Worm (Caenorhabditis elegans) whole organism, young adult: Measurements from ENCODE around the gene T26C5.3.

ENCODE experiments used
- B0336.3 ChIP-seq: fragments of 200-800 bp; sonication (Bioruptor generic); IDR thresholded peaks from 2 replicates; pipeline ENCODE4 v1.3.6; 2022; ENCODE audit warnings: missing genetic modification characterization, missing compliant biosample characterization
- C17E4.6 ChIP-seq: fragments of 200-800 bp; sonication (Bioruptor generic); IDR thresholded peaks from 2 replicates; pipeline ENCODE4 v1.3.6; 2022; ENCODE audit warnings: missing genetic modification reagents, missing genetic modification characterization, missing compliant biosample characterization
- D2030.7 ChIP-seq: fragments of 200-800 bp; sonication (Bioruptor generic); IDR thresholded peaks from 2 replicates; pipeline ENCODE4 v1.3.6; 2022; ENCODE audit warnings: missing genetic modification reagents, missing genetic modification characterization, missing compliant biosample characterization
- F39B2.1 ChIP-seq: fragments of 200-800 bp; sonication (Bioruptor generic); IDR thresholded peaks from 2 replicates; pipeline ENCODE4 v1.3.6; 2022; ENCODE audit warnings: missing genetic modification reagents, missing genetic modification characterization, missing compliant biosample characterization
- F49E8.2 ChIP-seq: sonication (generic microtip); optimal IDR thresholded peaks from 3 replicates; lab custom pipeline; 2017; ENCODE audit warnings: missing genetic modification characterization, mild to moderate bottlenecking, missing compliant biosample characterization, antibody characterized with exemption, moderate library complexity; ENCODE audit not compliant: insufficient read depth
- F52B5.7 ChIP-seq: sonication (generic microtip); optimal IDR thresholded peaks from 2 replicates; lab custom pipeline; 2016; ENCODE audit warnings: mild to moderate bottlenecking, missing genetic modification characterization, missing compliant biosample characterization
- K11D2.4 ChIP-seq: fragments of 200-800 bp; sonication (Bioruptor generic); IDR thresholded peaks from 2 replicates; pipeline ENCODE4 v1.3.6; 2022; ENCODE audit warnings: missing genetic modification reagents, missing genetic modification characterization, missing compliant biosample characterization
- K12H6.12 ChIP-seq: fragments of 200-800 bp; sonication (Bioruptor generic); optimal IDR thresholded peaks from 2 replicates; lab custom pipeline; 2018; ENCODE audit warnings: mild to moderate bottlenecking, missing genetic modification characterization, missing compliant biosample characterization
- Y53G8AR.9 ChIP-seq: fragments of 200-800 bp; sonication (Bioruptor generic); conservative IDR thresholded peaks from 2 replicates; pipeline ENCODE4 v1.3.6; 2022; ENCODE audit warnings: missing genetic modification reagents, missing genetic modification characterization, missing compliant biosample characterization
- ZK185.1 ChIP-seq: sonication (generic microtip); optimal IDR thresholded peaks from 2 replicates; lab custom pipeline; 2016; ENCODE audit warnings: mild to moderate bottlenecking, missing genetic modification characterization, missing compliant biosample characterization; ENCODE audit not compliant: poor library complexity, severe bottlenecking
- akir-1 ChIP-seq: fragments of 200-800 bp; sonication (Bioruptor generic); optimal IDR thresholded peaks from 2 replicates; lab custom pipeline; 2018; ENCODE audit warnings: mild to moderate bottlenecking, missing genetic modification characterization, moderate library complexity, missing compliant biosample characterization
- attf-3 ChIP-seq: fragments of 200-800 bp; sonication (Bioruptor generic); conservative IDR thresholded peaks from 2 replicates; pipeline ENCODE4 v1.3.6; 2022; ENCODE audit warnings: missing genetic modification reagents, missing genetic modification characterization, missing compliant biosample characterization
- attf-5 ChIP-seq: fragments of 200-800 bp; sonication (Bioruptor generic); optimal IDR thresholded peaks from 2 replicates; lab custom pipeline; 2018; ENCODE audit warnings: mild to moderate bottlenecking, missing genetic modification characterization, missing compliant biosample characterization
- bed-2 ChIP-seq: fragments of 200-800 bp; sonication (Bioruptor generic); IDR thresholded peaks from 2 replicates; pipeline ENCODE4 v1.3.6; 2022; ENCODE audit warnings: missing genetic modification reagents, missing genetic modification characterization, missing compliant biosample characterization
- cebp-1 ChIP-seq, 2 experiments: fragments of 200-800 bp in 1 of 2; sonication (Bioruptor generic) in 1 of 2; sonication (generic microtip) in 1 of 2; IDR thresholded peaks in 1 of 2; optimal IDR thresholded peaks in 1 of 2; 2 replicates each; pipeline versions ENCODE4 v1.3.6 to Lab custom; 2017 to 2022; ENCODE audit warnings: missing compliant biosample characterization in 2 of 2, missing genetic modification characterization in 2 of 2, mild to moderate bottlenecking in 1 of 2, missing genetic modification reagents in 1 of 2, moderate library complexity in 1 of 2
- ceh-27 ChIP-seq: fragments of 200-800 bp; sonication (Bioruptor generic); optimal IDR thresholded peaks from 2 replicates; lab custom pipeline; 2018; ENCODE audit warnings: mild to moderate bottlenecking, missing genetic modification characterization, moderate library complexity, missing compliant biosample characterization
- ceh-40 ChIP-seq: fragments of 200-800 bp; sonication (Bioruptor generic); IDR thresholded peaks from 2 replicates; pipeline ENCODE4 v1.3.6; 2022; ENCODE audit warnings: missing genetic modification characterization, missing compliant biosample characterization
- ceh-91 ChIP-seq: fragments of 200-800 bp; sonication (Bioruptor generic); IDR thresholded peaks from 2 replicates; pipeline ENCODE4 v1.3.6; 2022; ENCODE audit warnings: missing genetic modification reagents, missing genetic modification characterization, missing compliant biosample characterization
- chd-7 ChIP-seq: sonication (generic microtip); optimal IDR thresholded peaks from 2 replicates; lab custom pipeline; 2016; ENCODE audit warnings: mild to moderate bottlenecking, missing genetic modification characterization, moderate library complexity, missing compliant biosample characterization
- die-1 ChIP-seq: sonication (generic microtip); optimal IDR thresholded peaks from 2 replicates; lab custom pipeline; 2016; ENCODE audit warnings: missing genotype, mild to moderate bottlenecking, missing genetic modification characterization, missing compliant biosample characterization
- dox-1 ChIP-seq: fragments of 200-800 bp; sonication (Bioruptor generic); IDR thresholded peaks from 2 replicates; pipeline ENCODE4 v1.3.6; 2022; ENCODE audit warnings: missing genetic modification reagents, missing genetic modification characterization, missing compliant biosample characterization
- dpl-1 ChIP-seq: fragments of 150-350 bp; optimal IDR thresholded peaks from 2 replicates; lab custom pipeline; 2014; ENCODE audit warnings: missing biosample characterization, missing genetic modification reagents, missing genetic modification characterization
- efl-1 ChIP-seq: fragments of 150-350 bp; optimal IDR thresholded peaks from 2 replicates; lab custom pipeline; 2014; ENCODE audit warnings: missing biosample characterization, missing genetic modification reagents, missing genetic modification characterization
- egrh-3 ChIP-seq: fragments of 200-800 bp; sonication (Bioruptor generic); IDR thresholded peaks from 2 replicates; pipeline ENCODE4 v1.3.6; 2022; ENCODE audit warnings: missing genetic modification reagents, missing genetic modification characterization, missing compliant biosample characterization
- ekl-4 ChIP-seq: fragments of 200-800 bp; sonication (Bioruptor generic); IDR thresholded peaks from 2 replicates; pipeline ENCODE4 v1.3.6; 2022; ENCODE audit warnings: missing genetic modification reagents, missing genetic modification characterization, missing compliant biosample characterization
- ets-4 ChIP-seq: fragments of 200-800 bp; sonication (Bioruptor generic); optimal IDR thresholded peaks from 2 replicates; lab custom pipeline; 2018; ENCODE audit warnings: mild to moderate bottlenecking, missing genetic modification characterization, missing compliant biosample characterization
- hlh-26 ChIP-seq: fragments of 200-800 bp; sonication (Bioruptor generic); conservative IDR thresholded peaks from 2 replicates; pipeline ENCODE4 v1.3.6; 2022; ENCODE audit warnings: missing genetic modification reagents, missing genetic modification characterization, missing compliant biosample characterization
- hsf-1 ChIP-seq: fragments of 200-800 bp; sonication (Bioruptor generic); IDR thresholded peaks from 2 replicates; pipeline ENCODE4 v1.3.6; 2022; ENCODE audit warnings: missing genetic modification reagents, missing genetic modification characterization, missing compliant biosample characterization
- let-526 ChIP-seq: fragments of 200-800 bp; sonication (Bioruptor generic); IDR thresholded peaks from 2 replicates; pipeline ENCODE4 v1.3.6; 2022; ENCODE audit warnings: missing genetic modification reagents, missing genetic modification characterization, missing compliant biosample characterization
- lin-26 ChIP-seq: fragments of 200-800 bp; sonication (Bioruptor generic); IDR thresholded peaks from 2 replicates; pipeline ENCODE4 v1.3.6; 2022; ENCODE audit warnings: missing genetic modification reagents, missing genetic modification characterization, missing compliant biosample characterization
- madf-3 ChIP-seq: fragments of 200-800 bp; sonication (Bioruptor generic); IDR thresholded peaks from 2 replicates; pipeline ENCODE4 v1.3.6; 2022; ENCODE audit warnings: missing genetic modification reagents, missing genetic modification characterization, missing compliant biosample characterization
- madf-6 ChIP-seq: fragments of 200-800 bp; sonication (Bioruptor generic); IDR thresholded peaks from 2 replicates; pipeline ENCODE4 v1.3.6; 2022; ENCODE audit warnings: missing genetic modification reagents, missing genetic modification characterization, missing compliant biosample characterization
- mcd-1 ChIP-seq: fragments of 200-800 bp; sonication (Bioruptor generic); IDR thresholded peaks from 2 replicates; pipeline ENCODE4 v1.3.6; 2022; ENCODE audit warnings: missing genetic modification reagents, missing genetic modification characterization, missing compliant biosample characterization
- mel-28 ChIP-seq: sonication (generic microtip); optimal IDR thresholded peaks from 2 replicates; lab custom pipeline; 2016; ENCODE audit warnings: borderline replicate concordance, mild to moderate bottlenecking, missing genetic modification characterization, missing compliant biosample characterization
- nfya-1 ChIP-seq: sonication (generic microtip); optimal IDR thresholded peaks from 2 replicates; lab custom pipeline; 2017; ENCODE audit warnings: antibody characterized with exemption, missing compliant biosample characterization, missing genetic modification characterization, borderline replicate concordance; ENCODE audit not compliant: insufficient read depth
- nfyb-1 ChIP-seq: fragments of 200-800 bp; sonication (Bioruptor generic); IDR thresholded peaks from 2 replicates; pipeline ENCODE4 v1.3.6; 2022; ENCODE audit warnings: missing genetic modification reagents, missing genetic modification characterization, missing compliant biosample characterization
- nhr-120 ChIP-seq: fragments of 200-800 bp; sonication (Bioruptor generic); IDR thresholded peaks from 2 replicates; pipeline ENCODE4 v1.3.6; 2022; ENCODE audit warnings: missing genetic modification characterization, missing compliant biosample characterization
- rcor-1 ChIP-seq: fragments of 200-800 bp; sonication (Bioruptor generic); IDR thresholded peaks from 2 replicates; pipeline ENCODE4 v1.3.6; 2022; ENCODE audit warnings: missing genetic modification reagents, missing genetic modification characterization, missing compliant biosample characterization
- snpc-1.1 ChIP-seq: sonication (generic microtip); optimal IDR thresholded peaks from 2 replicates; lab custom pipeline; 2017; ENCODE audit warnings: missing genetic modification characterization, mild to moderate bottlenecking, missing compliant biosample characterization, antibody characterized with exemption, moderate library complexity, missing genotype, missing genetic modification reagents; ENCODE audit not compliant: insufficient read depth
- snpc-3.4 ChIP-seq: sonication (generic microtip); optimal IDR thresholded peaks from 2 replicates; lab custom pipeline; 2017; ENCODE audit warnings: missing genetic modification characterization, mild to moderate bottlenecking, missing compliant biosample characterization, antibody characterized with exemption, moderate library complexity, missing genotype, missing genetic modification reagents
- ztf-25 ChIP-seq: fragments of 200-800 bp; sonication (Bioruptor generic); IDR thresholded peaks from 2 replicates; pipeline ENCODE4 v1.3.6; 2022; ENCODE audit warnings: missing genetic modification reagents, missing genetic modification characterization, missing compliant biosample characterization
- ztf-26 ChIP-seq: sonication (generic microtip); optimal IDR thresholded peaks from 2 replicates; lab custom pipeline; 2017; ENCODE audit warnings: missing genetic modification characterization, missing compliant biosample characterization

T26C5.3 gene

ce11 chrII:9266755-9267154, 30.4 kb downstream of the T26C5.3 start, which contains the start of gene C01G6.2 (continued):
- TF ChIP-seq die-1 (tag; lab: Kevin White, UChicago) (no peak), lin-26 (GFP tag; lab: Robert Waterston, UW) (no peak), F52B5.7 (tag; lab: Kevin White, UChicago) (no peak), Y53G8AR.9 (GFP tag; lab: Robert Waterston, UW) (no peak), ekl-4 (GFP tag; lab: Robert Waterston, UW) (no peak), F39B2.1 (no peak), attf-5 (GFP tag; lab: Kevin White, UChicago) (no peak)

- TF ChIP-seq B0336.3 (GFP tag; lab: Robert Waterston, UW) = no peak
- no peak for TF ChIP-seq mcd-1
- no peak for TF ChIP-seq chd-7 (tag; lab: Kevin White, UChicago)
- TF ChIP-seq attf-3 = no peak
- TF ChIP-seq ets-4 (GFP tag; lab: Kevin White, UChicago) = no peak
- TF ChIP-seq ztf-26 (tag; lab: Kevin White, UChicago) = no peak
- no peak for TF ChIP-seq dpl-1 (GFP tag; lab: Kevin White, UChicago)
- TF ChIP-seq mel-28 (tag; lab: Kevin White, UChicago) = no peak
- no peak for TF ChIP-seq ceh-40 (GFP tag; lab: Robert Waterston, UW)
- no peak for TF ChIP-seq rcor-1
- no peak for TF ChIP-seq F49E8.2 (tag; lab: Kevin White, UChicago)
- no peak for TF ChIP-seq dox-1 (GFP tag; lab: Robert Waterston, UW)
- no peak for TF ChIP-seq ceh-91 (GFP tag; lab: Robert Waterston, UW)
- no peak for TF ChIP-seq F52B5.7 (tag; lab: Kevin White, UChicago)
- TF ChIP-seq bed-2 (GFP tag; lab: Robert Waterston, UW) = no peak
- TF ChIP-seq let-526 (GFP tag; lab: Robert Waterston, UW) = no peak
- TF ChIP-seq ztf-25 = no peak
Measured at ce11 chrII:9268983-9269382, 32.6 kb downstream of the T26C5.3 start.

- TF ChIP-seq ZK185.1 (tag; lab: Kevin White, UChicago) (no peak), Y53G8AR.9 (GFP tag; lab: Robert Waterston, UW) (no peak), efl-1 (GFP tag; lab: Kevin White, UChicago) (peak; percentile 61), snpc-3.4 (tag; lab: Kevin White, UChicago) (no peak), K12H6.12 (no peak), akir-1 (no peak), madf-3 (GFP tag; lab: Robert Waterston, UW) (no peak), ceh-27 (GFP tag; lab: Kevin White, UChicago) (no peak), egrh-3 (GFP tag; lab: Robert Waterston, UW) (no peak), K11D2.4 (GFP tag; lab: Robert Waterston, UW) (no peak), D2030.7 (GFP tag; lab: Robert Waterston, UW) (no peak), madf-6 (GFP tag; lab: Robert Waterston, UW) (0 out of 2 replicates have a peak, but pooled peaks have one; percentile 38), ekl-4 (GFP tag; lab: Robert Waterston, UW) (no peak)
- TF ChIP-seq, all 124 proteins: peak for 2
Measured at ce11 chrII:9269588-9269987, 33.2 kb downstream of the T26C5.3 start, which contains the start of gene C01G6.3. TSS of gene C01G6.3 (plus strand) at chrII:9269888.

- TF ChIP-seq mcd-1 = no peak
- no peak for TF ChIP-seq nfyb-1 (GFP tag; lab: Robert Waterston, UW)
- TF ChIP-seq dox-1 (GFP tag; lab: Robert Waterston, UW) = no peak
- no peak for TF ChIP-seq nfya-1 (tag; lab: Kevin White, UChicago)
- no peak for TF ChIP-seq snpc-1.1 (tag; lab: Kevin White, UChicago)
- no peak for TF ChIP-seq hsf-1 (GFP tag; lab: Robert Waterston, UW)
- TF ChIP-seq attf-3 = no peak
- no peak for TF ChIP-seq hlh-26
- TF ChIP-seq mel-28 (tag; lab: Kevin White, UChicago) = no peak
- TF ChIP-seq cebp-1 (GFP tag; IDR thresholded peaks at IDR 0.05; lab: Robert Waterston, UW) = no peak
- no peak for TF ChIP-seq cebp-1 (tag; optimal IDR thresholded peaks at IDR 0.05; lab: Kevin White, UChicago)
- TF ChIP-seq ceh-27 (GFP tag; lab: Kevin White, UChicago) = no peak
- TF ChIP-seq C17E4.6 (GFP tag; lab: Robert Waterston, UW) = no peak
- no peak for TF ChIP-seq nhr-120 (GFP tag; lab: Robert Waterston, UW)
Measured at ce11 chrII:9271285-9271684, 34.9 kb downstream of the T26C5.3 start.
